Fruit fly (Drosophila melanogaster) whole organism, adult: ENCODE measurements around the gene CG10748.

Experiments used
- CG11617 ChIP-seq: fragments of 200-800 bp; sonication (Bioruptor generic); optimal IDR thresholded peaks from 2 replicates; lab custom pipeline; 2017; ENCODE audit warnings: mild to moderate bottlenecking, missing biosample characterization, missing genetic modification reagents, missing genetic modification characterization
- CG12768 ChIP-seq: fragments of 200-800 bp; sonication (Bioruptor generic); optimal IDR thresholded peaks from 2 replicates; lab custom pipeline; 2017; ENCODE audit warnings: missing biosample characterization, missing genetic modification characterization, mild to moderate bottlenecking, moderate library complexity, missing genetic modification reagents
- CG14711 ChIP-seq: fragments of 200-800 bp; sonication (Bioruptor generic); optimal IDR thresholded peaks from 2 replicates; lab custom pipeline; 2018; ENCODE audit warnings: missing biosample characterization, mild to moderate bottlenecking, missing genetic modification characterization, moderate library complexity
- CG1620 ChIP-seq: fragments of 200-800 bp; sonication (Bioruptor generic); optimal IDR thresholded peaks from 2 replicates; lab custom pipeline; 2016; ENCODE audit warnings: missing biosample characterization, missing genetic modification characterization
- CG33017 ChIP-seq: fragments of 200-800 bp; sonication (Bioruptor generic); optimal IDR thresholded peaks from 2 replicates; lab custom pipeline; 2018; ENCODE audit warnings: missing biosample characterization, mild to moderate bottlenecking, missing genetic modification characterization, moderate library complexity
- CG5204 ChIP-seq: fragments of 200-800 bp; sonication (Bioruptor generic); optimal IDR thresholded peaks from 2 replicates; lab custom pipeline; 2016; ENCODE audit warnings: missing biosample characterization, missing genetic modification characterization
- CG7045 ChIP-seq: fragments of 200-800 bp; sonication (Bioruptor generic); optimal IDR thresholded peaks from 2 replicates; lab custom pipeline; 2017; ENCODE audit warnings: missing biosample characterization, mild to moderate bottlenecking, missing genetic modification characterization
- CG7101 ChIP-seq: fragments of 200-800 bp; sonication (Bioruptor generic); optimal IDR thresholded peaks from 2 replicates; lab custom pipeline; 2018; ENCODE audit warnings: missing biosample characterization, mild to moderate bottlenecking, missing genetic modification characterization, moderate library complexity
- Clk ChIP-seq: fragments of 200-800 bp; sonication (Bioruptor generic); optimal IDR thresholded peaks from 2 replicates; lab custom pipeline; 2017; ENCODE audit warnings: missing biosample characterization, missing genetic modification characterization
- Crg-1 ChIP-seq: fragments of 200-800 bp; sonication (Bioruptor generic); optimal IDR thresholded peaks from 2 replicates; lab custom pipeline; 2016; ENCODE audit warnings: missing biosample characterization, missing genetic modification characterization
- Hr96 ChIP-seq: fragments of 200-800 bp; sonication (Bioruptor generic); optimal IDR thresholded peaks from 2 replicates; lab custom pipeline; 2016; ENCODE audit warnings: missing biosample characterization, missing genetic modification characterization
- Mnt ChIP-seq: fragments of 200-800 bp; sonication (Bioruptor generic); optimal IDR thresholded peaks from 2 replicates; lab custom pipeline; 2016; ENCODE audit warnings: missing biosample characterization, mild to moderate bottlenecking, missing genetic modification characterization
- bab1 ChIP-seq: fragments of 200-800 bp; sonication (Bioruptor generic); optimal IDR thresholded peaks from 3 replicates; lab custom pipeline; 2019; ENCODE audit warnings: missing biosample characterization, mild to moderate bottlenecking, missing genetic modification characterization, moderate library complexity
- cic ChIP-seq: fragments of 200-800 bp; sonication (Bioruptor generic); optimal IDR thresholded peaks from 2 replicates; lab custom pipeline; 2017; ENCODE audit warnings: missing biosample characterization, mild to moderate bottlenecking, missing genetic modification characterization, moderate library complexity
- cnc ChIP-seq, 2 experiments: fragments of >200 bp; optimal IDR thresholded peaks; 2 replicates each; lab custom pipeline; 2017
- kay ChIP-seq: fragments of 200-800 bp; sonication (Bioruptor generic); peaks from one replicate; lab custom pipeline; 2016; ENCODE audit warnings: missing biosample characterization, missing genetic modification characterization, borderline replicate concordance
- ovo ChIP-seq: fragments of 200-800 bp; sonication (Bioruptor generic); optimal IDR thresholded peaks from 2 replicates; lab custom pipeline; 2016; ENCODE audit warnings: missing biosample characterization, missing genetic modification characterization
- pad ChIP-seq: fragments of 200-800 bp; sonication (Bioruptor generic); optimal IDR thresholded peaks from 3 replicates; lab custom pipeline; 2017; ENCODE audit warnings: missing biosample characterization, missing genetic modification characterization, mild to moderate bottlenecking, moderate library complexity, missing genetic modification reagents
- tj ChIP-seq: fragments of 200-800 bp; sonication (Bioruptor generic); optimal IDR thresholded peaks from 3 replicates; lab custom pipeline; 2017; ENCODE audit warnings: missing biosample characterization, mild to moderate bottlenecking, missing genetic modification characterization, moderate library complexity
- toe ChIP-seq: fragments of 200-800 bp; sonication (Bioruptor generic); optimal IDR thresholded peaks from 2 replicates; lab custom pipeline; 2016; ENCODE audit warnings: missing biosample characterization, missing genetic modification characterization

Gene CG10748

dm6 chr3L:12972259-12972658 is at the start of gene CG10748, which contains the start of gene CG10749:
CG10748 (minus strand) TSS chr3L:12972359.
CG10749 (plus strand) TSS chr3L:12972474.
- no peak for TF ChIP-seq CG1620
- no peak for TF ChIP-seq Mnt (GFP tag; lab: Kevin White, UChicago)

- TF ChIP-seq Hr96 (GFP tag; lab: Kevin White, UChicago) (no peak), kay (GFP tag; lab: Kevin White, UChicago) (no peak), Mnt (GFP tag; lab: Kevin White, UChicago) (no peak), pad (GFP tag; lab: Kevin White, UChicago) (no peak), Crg-1 (GFP tag; lab: Kevin White, UChicago) (peak; percentile 1), cnc (optimal IDR thresholded peaks at IDR 0.05; lab: Kevin White, UChicago) (no peak), cic (GFP tag; lab: Kevin White, UChicago) (no peak), CG14711 (tag; lab: Kevin White, UChicago) (peak; percentile 27), CG7045 (GFP tag; lab: Kevin White, UChicago) (peak; percentile 34), CG33017 (tag; lab: Kevin White, UChicago) (peak; percentile 3), tj (no peak), CG5204 (no peak), CG11617 (no peak), CG7101 (peak; percentile 57), CG1620 (no peak), CG12768 (peak; percentile 18)
Measured at dm6 chr3L:13021727-13022126, 49.6 kb upstream of the CG10748 start.

- TF ChIP-seq toe (no peak), Clk (GFP tag; lab: Kevin White, UChicago) (no peak), CG7101 (no peak), cnc (optimal IDR thresholded peaks at IDR 0.05; lab: Kevin White, UChicago) (no peak), tj (no peak), CG11617 (no peak), Mnt (GFP tag; lab: Kevin White, UChicago) (no peak), bab1 (no peak), CG7045 (GFP tag; lab: Kevin White, UChicago) (no peak), CG5204 (no peak), cic (GFP tag; lab: Kevin White, UChicago) (peak; percentile 29), Hr96 (GFP tag; lab: Kevin White, UChicago) (no peak), pad (GFP tag; lab: Kevin White, UChicago) (no peak), Crg-1 (GFP tag; lab: Kevin White, UChicago) (no peak), ovo (GFP tag; lab: Kevin White, UChicago) (no peak), kay (GFP tag; lab: Kevin White, UChicago) (peak; percentile 77)
Measured at dm6 chr3L:13019249-13019956, 47.2 kb upstream of the CG10748 start.

- peak; percentile 83 for TF ChIP-seq toe
- no peak for TF ChIP-seq cnc (optimal IDR thresholded peaks at IDR 0.05; lab: Kevin White, UChicago)
- no peak for TF ChIP-seq CG5204
- TF ChIP-seq CG7045 (GFP tag; lab: Kevin White, UChicago) = peak; percentile 85
- peak; percentile 87 for TF ChIP-seq CG14711 (tag; lab: Kevin White, UChicago)
- TF ChIP-seq ovo (GFP tag; lab: Kevin White, UChicago) = peak; percentile 73
- peak; percentile 54 for TF ChIP-seq Crg-1 (GFP tag; lab: Kevin White, UChicago)
- peak; percentile 81 for TF ChIP-seq Mnt (GFP tag; lab: Kevin White, UChicago)
- TF ChIP-seq CG11617 = peak; percentile 91
- peak; percentile 95 for TF ChIP-seq bab1
- peak; percentile 62 for TF ChIP-seq pad (GFP tag; lab: Kevin White, UChicago)
- TF ChIP-seq CG33017 (tag; lab: Kevin White, UChicago) = peak; percentile 98
- TF ChIP-seq cic (GFP tag; lab: Kevin White, UChicago) = no peak
- TF ChIP-seq CG12768 = peak; percentile 72
- peak; percentile 94 for TF ChIP-seq kay (GFP tag; lab: Kevin White, UChicago)
- TF ChIP-seq tj = peak; percentile 70
- TF ChIP-seq CG1620 = peak; percentile 68
- peak; percentile 45 for TF ChIP-seq Clk (GFP tag; lab: Kevin White, UChicago)
- peak; percentile 98 for TF ChIP-seq CG7101
- peak; percentile 55 for TF ChIP-seq Hr96 (GFP tag; lab: Kevin White, UChicago)
Measured at dm6 chr3L:13017803-13018324, 45.7 kb upstream of the CG10748 start, which contains the start of the genes mRpL20 and Icmt. mRpL20 (minus strand) TSS chr3L:13017867. Icmt (plus strand) TSS chr3L:13018266.

- peak; percentile 95 for TF ChIP-seq Mnt (GFP tag; lab: Kevin White, UChicago)
- TF ChIP-seq ovo (GFP tag; lab: Kevin White, UChicago) = peak; percentile 2
- TF ChIP-seq tj = peak; percentile 21
- peak; percentile 87 for TF ChIP-seq CG7045 (GFP tag; lab: Kevin White, UChicago)
- TF ChIP-seq Crg-1 (GFP tag; lab: Kevin White, UChicago) = no peak
- peak; percentile 58 for TF ChIP-seq CG11617
- TF ChIP-seq CG12768 = peak; percentile 83
- TF ChIP-seq cnc (optimal IDR thresholded peaks at IDR 0.05; lab: Kevin White, UChicago) = no peak
- peak; percentile 51 for TF ChIP-seq Hr96 (GFP tag; lab: Kevin White, UChicago)
- peak; percentile 69 for TF ChIP-seq CG1620
- TF ChIP-seq kay (GFP tag; lab: Kevin White, UChicago) = no peak
- no peak for TF ChIP-seq CG5204
- TF ChIP-seq pad (GFP tag; lab: Kevin White, UChicago) = peak; percentile 68
- peak; percentile 55 for TF ChIP-seq cic (GFP tag; lab: Kevin White, UChicago)
- TF ChIP-seq bab1 = peak; percentile 72
- TF ChIP-seq CG33017 (tag; lab: Kevin White, UChicago) = peak; percentile 61
- TF ChIP-seq toe = peak; percentile 88
- TF ChIP-seq Clk (GFP tag; lab: Kevin White, UChicago) = peak; percentile 51
- peak; percentile 72 for TF ChIP-seq CG7101
- TF ChIP-seq CG14711 (tag; lab: Kevin White, UChicago) = peak; percentile 79
Measured at dm6 chr3L:13015823-13016465, 43.8 kb upstream of the CG10748 start, which contains the start of gene CG11267. CG11267 (plus strand) TSS chr3L:13016050.
